Worm (Caenorhabditis elegans) whole organism, L1 larva: Measurements from ENCODE around the gene C14F11.4.

Experiments used
- F16B12.6 ChIP-seq: fragments of 150-350 bp; optimal IDR thresholded peaks from 2 replicates; lab custom pipeline; 2014; ENCODE audit warnings: missing biosample characterization, missing genetic modification characterization
- dpl-1 ChIP-seq, 3 experiments: fragments of 150-350 bp in 2 of 3; sonication (generic microtip) in 1 of 3; optimal IDR thresholded peaks; 2 replicates each; lab custom pipeline; 2014 to 2017; ENCODE audit warnings: missing biosample characterization in 3 of 3, missing genetic modification characterization in 3 of 3, missing genetic modification reagents in 3 of 3
- pax-3 ChIP-seq: fragments of 200-800 bp; sonication (Bioruptor generic); optimal IDR thresholded peaks from 2 replicates; lab custom pipeline; 2018; ENCODE audit warnings: mild to moderate bottlenecking, missing genetic modification characterization, moderate library complexity, missing compliant biosample characterization

DNA sequence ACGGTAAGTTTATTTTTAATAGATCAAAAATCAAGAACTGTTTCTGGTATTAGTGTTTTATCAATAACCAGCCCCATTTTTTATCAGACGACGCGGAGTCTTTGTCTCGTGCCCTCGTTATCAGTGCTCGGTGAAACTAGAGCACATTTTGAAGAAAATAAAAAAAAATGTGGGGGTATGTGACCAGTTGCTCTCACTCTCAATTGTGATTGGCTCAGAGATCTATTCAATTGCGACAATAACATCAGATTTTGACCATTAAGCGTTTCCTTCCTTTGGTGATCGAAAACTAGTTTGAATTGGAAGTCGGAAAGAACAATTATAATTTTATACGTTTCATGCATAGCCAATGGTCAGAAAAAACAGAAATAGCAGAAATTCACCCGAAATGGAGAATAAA is 23.6 kb upstream of the C14F11.4 start:
- TF ChIP-seq dpl-1 (GFP tag; optimal IDR thresholded peaks at IDR 0.05; lab: Kevin White, UChicago) (no peak), pax-3 (tag; lab: Kevin White, UChicago) (no peak), F16B12.6 (tag; lab: Kevin White, UChicago) (no peak)
